Worm (Caenorhabditis elegans): ENCODE results near the gene dyn-1.

dyn-1 gene

ce11 chrX:15617168-15617567, 48.5 kb downstream of the dyn-1 start:
- no peak for TF ChIP-seq mab-5 (tag; optimal IDR thresholded peaks at IDR 0.05)
- peak; percentile 18 for TF ChIP-seq fos-1 (tag; optimal IDR thresholded peaks at IDR 0.05)
- TF ChIP-seq elt-3 (tag; optimal IDR thresholded peaks at IDR 0.05): no peak
- no peak for TF ChIP-seq sem-4 (tag; optimal IDR thresholded peaks at IDR 0.05)
- peak in 1 of 2 experiments; percentile 32 for TF ChIP-seq lsy-2 (tag; optimal IDR thresholded peaks at IDR 0.05)
- no peak for TF ChIP-seq mdl-1 (tag; optimal IDR thresholded peaks at IDR 0.05)
- TF ChIP-seq nhr-129 (tag; optimal IDR thresholded peaks at IDR 0.05): peak; percentile 28
- no peak for TF ChIP-seq ztf-4 (tag; optimal IDR thresholded peaks at IDR 0.05)
- TF ChIP-seq lin-11 (tag; optimal IDR thresholded peaks at IDR 0.05): no peak
- peak; percentile 18 for TF ChIP-seq zag-1 (tag; optimal IDR thresholded peaks at IDR 0.05)
- TF ChIP-seq crh-2 (tag; optimal IDR thresholded peaks at IDR 0.05): peak; percentile 52
- TF ChIP-seq R02D3.7 (tag; optimal IDR thresholded peaks at IDR 0.05): no peak
- TF ChIP-seq sma-9 (GFP tag; optimal IDR thresholded peaks at IDR 0.05): peak; percentile 20
- no peak for TF ChIP-seq sma-9 (tag; optimal IDR thresholded peaks at IDR 0.05)
- no peak for TF ChIP-seq ceh-16 (tag; optimal IDR thresholded peaks at IDR 0.05)
- TF ChIP-seq C34F6.9 (tag; optimal IDR thresholded peaks at IDR 0.05): peak; percentile 55

- TF ChIP-seq sma-3 (GFP tag; optimal IDR thresholded peaks at IDR 0.05): peak; percentile 24
- peak; percentile 36 for TF ChIP-seq lin-11 (tag; optimal IDR thresholded peaks at IDR 0.05)
- no peak for TF ChIP-seq nhr-6 (tag; optimal IDR thresholded peaks at IDR 0.05)
- TF ChIP-seq nhr-77 (tag; optimal IDR thresholded peaks at IDR 0.05): no peak
- peak in 1 of 2 experiments; percentile 5 for TF ChIP-seq lsy-2 (tag; optimal IDR thresholded peaks at IDR 0.05)
- no peak for TF ChIP-seq blmp-1 (tag; optimal IDR thresholded peaks at IDR 0.05; ENCODE audit: insufficient read depth)
- TF ChIP-seq nhr-21 (tag; optimal IDR thresholded peaks at IDR 0.05): no peak
- no peak for TF ChIP-seq elt-3 (tag; optimal IDR thresholded peaks at IDR 0.05)
- peak; percentile 32 for TF ChIP-seq fos-1 (tag; optimal IDR thresholded peaks at IDR 0.05)
- TF ChIP-seq sma-9 (GFP tag; optimal IDR thresholded peaks at IDR 0.05): peak; percentile 40
- no peak for TF ChIP-seq sma-9 (tag; optimal IDR thresholded peaks at IDR 0.05)
- peak; percentile 43 for TF ChIP-seq C34F6.9 (tag; optimal IDR thresholded peaks at IDR 0.05)
- TF ChIP-seq elt-1 (tag; optimal IDR thresholded peaks at IDR 0.05): no peak
- no peak for TF ChIP-seq mab-5 (tag; optimal IDR thresholded peaks at IDR 0.05)
- TF ChIP-seq nhr-129 (tag; optimal IDR thresholded peaks at IDR 0.05): peak; percentile 18
- TF ChIP-seq nhr-25 (tag; optimal IDR thresholded peaks at IDR 0.05): no peak
- TF ChIP-seq snpc-4 (tag; optimal IDR thresholded peaks at IDR 0.05): no peak
- no peak for TF ChIP-seq nhr-12 (tag; optimal IDR thresholded peaks at IDR 0.05)
- no peak for TF ChIP-seq skn-1 (tag; optimal IDR thresholded peaks at IDR 0.05)
- no peak for TF ChIP-seq ztf-4 (tag; optimal IDR thresholded peaks at IDR 0.05)
- no peak for TF ChIP-seq peb-1 (tag; optimal IDR thresholded peaks at IDR 0.05)
- no peak for TF ChIP-seq ztf-1 (GFP tag; conservative IDR thresholded peaks at IDR 0.05)
Observed at ce11 chrX:15619273-15619672, 50.6 kb downstream of the dyn-1 start.

ce11 chrX:15620200-15620599, 51.5 kb downstream of the dyn-1 start, which contains the start of gene K09E9.1:
Gene K09E9.1 (plus strand): TSS chrX:15620500.
- TF ChIP-seq fos-1 (tag; optimal IDR thresholded peaks at IDR 0.05): peak; percentile 17
- TF ChIP-seq elt-3 (tag; optimal IDR thresholded peaks at IDR 0.05): no peak
- TF ChIP-seq nhr-129 (tag; optimal IDR thresholded peaks at IDR 0.05): no peak
- TF ChIP-seq zag-1 (tag; optimal IDR thresholded peaks at IDR 0.05): no peak
- no peak for TF ChIP-seq ztf-11 (tag; optimal IDR thresholded peaks at IDR 0.05)
- no peak for TF ChIP-seq ztf-1 (GFP tag; conservative IDR thresholded peaks at IDR 0.05)
- no peak for TF ChIP-seq mbf-1 (tag; optimal IDR thresholded peaks at IDR 0.05)

ce11 chrX:15621001-15621400, 52.3 kb downstream of the dyn-1 start:
- no peak for TF ChIP-seq blmp-1 (tag; optimal IDR thresholded peaks at IDR 0.05; ENCODE audit: insufficient read depth)
- no peak for TF ChIP-seq unc-55 (GFP tag; optimal IDR thresholded peaks at IDR 0.05)
- no peak for TF ChIP-seq zag-1 (tag; optimal IDR thresholded peaks at IDR 0.05)
- TF ChIP-seq mdl-1 (tag; optimal IDR thresholded peaks at IDR 0.05): no peak
- no peak for TF ChIP-seq Y55F3AM.14 (GFP tag; optimal IDR thresholded peaks at IDR 0.05)
- TF ChIP-seq skn-1 (tag; optimal IDR thresholded peaks at IDR 0.05): no peak
- TF ChIP-seq crh-2 (tag; optimal IDR thresholded peaks at IDR 0.05): no peak
- no peak for TF ChIP-seq dmd-4 (tag; optimal IDR thresholded peaks at IDR 0.05)
- no peak for TF ChIP-seq C34F6.9 (tag; optimal IDR thresholded peaks at IDR 0.05)
- TF ChIP-seq nhr-11 (tag; optimal IDR thresholded peaks at IDR 0.05): no peak
- no peak for TF ChIP-seq lsy-2 (tag; optimal IDR thresholded peaks at IDR 0.05)
- TF ChIP-seq mab-5 (tag; optimal IDR thresholded peaks at IDR 0.05): no peak
- no peak for TF ChIP-seq sma-3 (GFP tag; optimal IDR thresholded peaks at IDR 0.05)
- no peak for TF ChIP-seq aly-2 (tag; optimal IDR thresholded peaks at IDR 0.05)
- TF ChIP-seq R02D3.7 (tag; optimal IDR thresholded peaks at IDR 0.05): no peak

All from whole organism, L2 larva.